Fruit fly (Drosophila melanogaster) whole organism, embryonic: Measurements from ENCODE around the gene CG34347.
A peak's percentile ranks its signal among the peaks of the same experiment; 100 is the strongest.

Experiments used
- Ada2b ChIP-seq: fragments of 200-800 bp; sonication (Bioruptor generic); IDR thresholded peaks from 2 replicates; pipeline ENCODE4 v1.3.6; 2022; ENCODE audit warnings: missing biosample characterization, missing genetic modification characterization
- Atf3 ChIP-seq: fragments of 200-800 bp; sonication (Bioruptor generic); optimal IDR thresholded peaks from 3 replicates; lab custom pipeline; 2016; ENCODE audit warnings: missing biosample characterization, missing genetic modification characterization
- CG12219 ChIP-seq: fragments of 200-800 bp; sonication (Bioruptor generic); optimal IDR thresholded peaks from 3 replicates; lab custom pipeline; 2018; ENCODE audit warnings: missing biosample characterization, mild to moderate bottlenecking, missing genetic modification characterization
- CG13894 ChIP-seq: fragments of 200-800 bp; sonication (Bioruptor generic); optimal IDR thresholded peaks from 3 replicates; lab custom pipeline; 2018; ENCODE audit warnings: missing biosample characterization, mild to moderate bottlenecking, missing genetic modification characterization, moderate library complexity
- CG14014 ChIP-seq: fragments of 200-800 bp; sonication (Bioruptor generic); IDR thresholded peaks from 2 replicates; pipeline ENCODE4 v1.3.6; 2022; ENCODE audit warnings: missing biosample characterization, missing genetic modification characterization
- CG14050 ChIP-seq: fragments of 200-800 bp; sonication (Bioruptor generic); IDR thresholded peaks from 3 replicates; pipeline ENCODE4 v1.3.6; 2022; ENCODE audit warnings: missing biosample characterization, missing genetic modification characterization
- CG1647 ChIP-seq: fragments of 200-800 bp; sonication (Bioruptor generic); optimal IDR thresholded peaks from 3 replicates; lab custom pipeline; 2016; ENCODE audit warnings: missing biosample characterization, missing genetic modification characterization
- CG17361 ChIP-seq: fragments of 200-800 bp; sonication (Bioruptor generic); IDR thresholded peaks from 3 replicates; pipeline ENCODE4 v1.3.6; 2022; ENCODE audit warnings: missing biosample characterization, missing genetic modification characterization
- CG18599 ChIP-seq: fragments of 200-800 bp; sonication (Bioruptor generic); optimal IDR thresholded peaks from 3 replicates; lab custom pipeline; 2017; ENCODE audit warnings: missing biosample characterization, missing genetic modification characterization, mild to moderate bottlenecking, moderate library complexity, missing genetic modification reagents
- CG31365 ChIP-seq: fragments of 200-800 bp; sonication (Bioruptor generic); optimal IDR thresholded peaks from 2 replicates; lab custom pipeline; 2018; ENCODE audit warnings: missing biosample characterization, mild to moderate bottlenecking, missing genetic modification characterization
- CG32532 ChIP-seq: fragments of 200-800 bp; sonication (Bioruptor generic); IDR thresholded peaks from 2 replicates; pipeline ENCODE4 v1.3.6; 2022; ENCODE audit warnings: missing biosample characterization, missing genetic modification characterization
- CG33213 ChIP-seq: fragments of 200-800 bp; sonication (Bioruptor generic); optimal IDR thresholded peaks from 3 replicates; lab custom pipeline; 2016; ENCODE audit warnings: missing biosample characterization, missing genetic modification characterization
- CG34224 ChIP-seq: fragments of 200-800 bp; sonication (Bioruptor generic); IDR thresholded peaks from 3 replicates; pipeline ENCODE4 v1.3.6; 2022; ENCODE audit warnings: missing biosample characterization, missing genetic modification characterization; ENCODE audit not compliant: partially characterized antibody
- CG34422 ChIP-seq: fragments of 200-800 bp; sonication (Bioruptor generic); IDR thresholded peaks from 3 replicates; pipeline ENCODE4 v1.3.6; 2022; ENCODE audit warnings: missing biosample characterization, missing genetic modification characterization
- CG3995 ChIP-seq: fragments of 200-800 bp; sonication (Bioruptor generic); optimal IDR thresholded peaks from 3 replicates; lab custom pipeline; 2016; ENCODE audit warnings: missing biosample characterization, missing genetic modification characterization
- CG4820 ChIP-seq: fragments of 200-800 bp; sonication (Bioruptor generic); optimal IDR thresholded peaks from 3 replicates; lab custom pipeline; 2016; ENCODE audit warnings: missing biosample characterization, missing genetic modification characterization
- CG6854 ChIP-seq: fragments of 200-800 bp; sonication (Bioruptor generic); optimal IDR thresholded peaks from 3 replicates; lab custom pipeline; 2017; ENCODE audit warnings: missing biosample characterization, mild to moderate bottlenecking, missing genetic modification characterization
- CG8924 ChIP-seq: fragments of 200-800 bp; optimal IDR thresholded peaks from 3 replicates; lab custom pipeline; 2019; ENCODE audit warnings: missing biosample characterization, mild to moderate bottlenecking, missing genetic modification characterization, moderate library complexity
- CHES-1-like ChIP-seq: fragments of 200-800 bp; sonication (Bioruptor generic); optimal IDR thresholded peaks from 2 replicates; lab custom pipeline; 2016; ENCODE audit warnings: missing biosample characterization, missing genetic modification characterization
- CrebB ChIP-seq: fragments of 200-800 bp; sonication (Bioruptor generic); optimal IDR thresholded peaks from 3 replicates; lab custom pipeline; 2018; ENCODE audit warnings: missing biosample characterization, mild to moderate bottlenecking, missing genetic modification characterization
- D19A ChIP-seq: fragments of 200-800 bp; optimal IDR thresholded peaks from 3 replicates; lab custom pipeline; 2019; ENCODE audit warnings: missing biosample characterization, mild to moderate bottlenecking, missing genetic modification characterization, moderate library complexity
- Hey ChIP-seq: fragments of 200-800 bp; sonication (Bioruptor generic); optimal IDR thresholded peaks from 3 replicates; lab custom pipeline; 2018; ENCODE audit warnings: missing biosample characterization, mild to moderate bottlenecking, missing genetic modification characterization
- Med ChIP-seq: fragments of 200-800 bp; sonication (Bioruptor generic); peaks from one replicate; lab custom pipeline; 2016; ENCODE audit warnings: missing biosample characterization, missing genetic modification characterization, mild to moderate bottlenecking, inconsistent platforms, moderate library complexity
- Oli ChIP-seq: fragments of 200-800 bp; sonication (Bioruptor generic); optimal IDR thresholded peaks from 2 replicates; lab custom pipeline; 2018; ENCODE audit warnings: missing biosample characterization, mild to moderate bottlenecking, missing genetic modification characterization, moderate library complexity
- Ptx1 ChIP-seq: fragments of 200-800 bp; sonication (Bioruptor generic); IDR thresholded peaks from 2 replicates; pipeline ENCODE4 v1.3.6; 2022; ENCODE audit warnings: missing biosample characterization, missing genetic modification characterization
- Rfx ChIP-seq: fragments of 200-800 bp; sonication (Bioruptor generic); IDR thresholded peaks from 2 replicates; pipeline ENCODE4 v1.3.6; 2022; ENCODE audit warnings: missing biosample characterization, missing genetic modification characterization
- Six4 ChIP-seq: fragments of 200-800 bp; sonication (Bioruptor generic); optimal IDR thresholded peaks from 2 replicates; lab custom pipeline; 2016; ENCODE audit warnings: missing biosample characterization, missing genetic modification characterization
- Xbp1 ChIP-seq: fragments of 200-800 bp; sonication (Bioruptor generic); optimal IDR thresholded peaks from 3 replicates; lab custom pipeline; 2016; ENCODE audit warnings: missing biosample characterization, mild to moderate bottlenecking, missing genetic modification characterization
- ac ChIP-seq: fragments of 200-800 bp; sonication (Bioruptor generic); optimal IDR thresholded peaks from 3 replicates; lab custom pipeline; 2017; ENCODE audit warnings: missing biosample characterization, mild to moderate bottlenecking, missing genetic modification characterization
- amos ChIP-seq: fragments of 200-800 bp; sonication (Bioruptor generic); IDR thresholded peaks from 2 replicates; pipeline ENCODE4 v1.3.6; 2022; ENCODE audit warnings: missing biosample characterization, missing genetic modification characterization; ENCODE audit not compliant: partially characterized antibody
- br ChIP-seq: fragments of >200 bp; optimal IDR thresholded peaks from 2 replicates; lab custom pipeline; 2017
- cad ChIP-seq: fragments of >200 bp; optimal IDR thresholded peaks from 2 replicates; lab custom pipeline; 2017; ENCODE audit warnings: missing biosample characterization, missing genetic modification characterization
- chinmo ChIP-seq: fragments of 200-800 bp; sonication (Bioruptor generic); IDR thresholded peaks from 4 replicates; pipeline ENCODE4 v1.3.6; 2022; ENCODE audit warnings: missing biosample characterization, missing genetic modification characterization; ENCODE audit not compliant: partially characterized antibody
- ci ChIP-seq: fragments of 200-800 bp; sonication (Bioruptor generic); IDR thresholded peaks from 3 replicates; pipeline ENCODE4 v1.3.6; 2022; ENCODE audit warnings: missing biosample characterization, missing genetic modification characterization
- dmrt11E ChIP-seq: fragments of 200-800 bp; sonication (Bioruptor generic); optimal IDR thresholded peaks from 3 replicates; lab custom pipeline; 2018; ENCODE audit warnings: missing biosample characterization, mild to moderate bottlenecking, missing genetic modification characterization, moderate library complexity
- dysf ChIP-seq: fragments of 200-800 bp; sonication (Bioruptor generic); IDR thresholded peaks from 3 replicates; pipeline ENCODE4 v1.3.6; 2022; ENCODE audit warnings: missing biosample characterization, missing genetic modification characterization
- fd96Cb ChIP-seq: fragments of 200-800 bp; sonication (Bioruptor generic); optimal IDR thresholded peaks from 2 replicates; lab custom pipeline; 2018; ENCODE audit warnings: missing biosample characterization, mild to moderate bottlenecking, missing genetic modification characterization, moderate library complexity
- gro ChIP-seq: fragments of 200-800 bp; sonication (Bioruptor generic); optimal IDR thresholded peaks from 2 replicates; lab custom pipeline; 2016; ENCODE audit warnings: missing biosample characterization, missing genetic modification characterization
- hb ChIP-seq: fragments of 200-800 bp; sonication (Bioruptor generic); IDR thresholded peaks from 3 replicates; pipeline ENCODE4 v1.3.6; 2022; ENCODE audit warnings: missing biosample characterization, missing genetic modification characterization; ENCODE audit not compliant: partially characterized antibody
- maf-S ChIP-seq: fragments of 200-800 bp; sonication (Bioruptor generic); optimal IDR thresholded peaks from 2 replicates; lab custom pipeline; 2016; ENCODE audit warnings: missing biosample characterization, missing genetic modification characterization
- pho ChIP-seq: fragments of 200-800 bp; sonication (Bioruptor generic); optimal IDR thresholded peaks from 2 replicates; lab custom pipeline; 2016; ENCODE audit warnings: missing biosample characterization, missing genetic modification characterization
- row ChIP-seq: fragments of 200-800 bp; sonication (Bioruptor generic); IDR thresholded peaks from 3 replicates; pipeline ENCODE4 v1.3.6; 2022; ENCODE audit warnings: missing biosample characterization, missing genetic modification characterization
- sc ChIP-seq, 3 experiments: fragments of >200 bp in 2 of 3; fragments of 200-800 bp in 1 of 3; sonication (Bioruptor generic) in 1 of 3; optimal IDR thresholded peaks; 2 replicates in 2 of 3; 3 replicates in 1 of 3; lab custom pipeline; 2017; ENCODE audit warnings: mild to moderate bottlenecking in 1 of 3, missing biosample characterization in 1 of 3, missing genetic modification characterization in 1 of 3, missing genetic modification reagents in 1 of 3
- sd ChIP-seq: fragments of 200-800 bp; sonication (Bioruptor generic); optimal IDR thresholded peaks from 3 replicates; lab custom pipeline; 2018; ENCODE audit warnings: missing biosample characterization, mild to moderate bottlenecking, missing genetic modification characterization, moderate library complexity
- sr ChIP-seq: fragments of 200-800 bp; sonication (Bioruptor generic); IDR thresholded peaks from 3 replicates; pipeline ENCODE4 v1.3.6; 2022; ENCODE audit warnings: missing biosample characterization, missing genetic modification characterization
- stwl ChIP-seq: fragments of 200-800 bp; sonication (Bioruptor generic); optimal IDR thresholded peaks from 3 replicates; lab custom pipeline; 2018; ENCODE audit warnings: missing biosample characterization, mild to moderate bottlenecking, missing genetic modification characterization, moderate library complexity
- tin ChIP-seq: fragments of 200-800 bp; sonication (Bioruptor generic); optimal IDR thresholded peaks from 3 replicates; lab custom pipeline; 2016; ENCODE audit warnings: missing biosample characterization, missing genetic modification characterization
- ttk ChIP-seq: fragments of 200-800 bp; sonication (Bioruptor generic); IDR thresholded peaks from 2 replicates; pipeline ENCODE4 v2.1.2; 2022; ENCODE audit warnings: missing biosample characterization, missing genetic modification characterization
- twi ChIP-seq: fragments of 200-800 bp; optimal IDR thresholded peaks from 2 replicates; lab custom pipeline; 2019; ENCODE audit warnings: missing biosample characterization, mild to moderate bottlenecking, missing genetic modification characterization, moderate library complexity
- usp ChIP-seq: fragments of >200 bp; optimal IDR thresholded peaks from 2 replicates; lab custom pipeline; 2017; ENCODE audit warnings: missing biosample characterization, missing genetic modification characterization
- vvl ChIP-seq: fragments of 200-800 bp; sonication (Bioruptor generic); IDR thresholded peaks from 2 replicates; pipeline ENCODE4 v1.3.6; 2022; ENCODE audit warnings: missing biosample characterization, missing genetic modification characterization
- z ChIP-seq: fragments of 200-800 bp; sonication (Bioruptor generic); IDR thresholded peaks from 3 replicates; pipeline ENCODE4 v1.3.6; 2022; ENCODE audit warnings: missing biosample characterization, missing genetic modification characterization

The CG34347 gene

DNA sequence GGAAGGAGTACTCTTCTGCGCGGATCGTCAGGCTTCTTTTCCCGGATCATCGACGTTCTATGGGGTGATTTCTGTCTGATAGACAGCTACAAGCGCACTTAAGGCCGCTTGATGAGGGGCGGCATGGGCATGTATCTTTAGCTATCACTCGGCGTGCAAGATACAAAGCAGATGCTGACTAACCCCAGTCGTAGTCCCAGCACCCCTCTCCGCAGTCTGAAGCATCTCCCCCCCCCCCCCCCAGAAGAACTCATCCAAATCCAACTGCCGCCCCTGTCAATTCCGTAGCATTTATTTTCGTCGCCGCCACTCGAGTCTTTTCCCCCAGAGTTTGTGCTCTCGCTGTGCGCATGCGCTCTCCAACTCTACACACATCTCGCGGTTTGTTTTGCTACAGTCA lies 657 bp upstream of the CG34347 start (continued):
- TF ChIP-seq twi (tag; lab: Kevin White, UChicago) (peak; percentile 53), vvl (GFP tag; lab: Robert Waterston, UW) (peak; percentile 44; the same call in 1 of the 2 replicates), CG8924 (tag; lab: Kevin White, UChicago) (no peak), chinmo (GFP tag; lab: Robert Waterston, UW) (0 out of 4 replicates have a peak, but pooled peaks have one; percentile 7), ttk (GFP tag; lab: Robert Waterston, UW) (peak; percentile 60; the same call in 1 of the 2 replicates), amos (GFP tag; lab: Robert Waterston, UW) (no peak), Rfx (GFP tag; lab: Robert Waterston, UW) (peak; percentile 46; the same call in 1 of the 2 replicates), CG12219 (GFP tag; lab: Kevin White, UChicago) (no peak), CG34422 (0 out of 3 replicates have a peak, but pooled peaks have one; percentile 6), Hey (tag; lab: Kevin White, UChicago) (no peak), CG33213 (GFP tag; lab: Kevin White, UChicago) (no peak), Atf3 (GFP tag; lab: Kevin White, UChicago) (no peak), CG4820 (GFP tag; lab: Kevin White, UChicago) (no peak), dysf (GFP tag; lab: Robert Waterston, UW) (0 out of 3 replicates have a peak, but pooled peaks have one; percentile 25), CG31365 (no peak), CHES-1-like (GFP tag; lab: Kevin White, UChicago) (no peak), hb (GFP tag; lab: Robert Waterston, UW) (no peak), CrebB (tag; lab: Kevin White, UChicago) (no peak), CG18599 (no peak), dmrt11E (tag; lab: Kevin White, UChicago) (no peak), fd96Cb (tag; lab: Kevin White, UChicago) (no peak), row (GFP tag; lab: Robert Waterston, UW) (no peak; the same call in 2 of the 3 replicates), tin (GFP tag; lab: Kevin White, UChicago) (no peak), CG1647 (no peak), z (GFP tag; lab: Robert Waterston, UW) (peak; percentile 78), cad (GFP tag; lab: Kevin White, UChicago) (no peak), CG14050 (GFP tag; lab: Robert Waterston, UW) (no peak), Ptx1 (GFP tag; lab: Robert Waterston, UW) (no peak), sc (optimal IDR thresholded peaks at IDR 0.05; lab: Kevin White, UChicago) (no peak), sc (GFP tag; optimal IDR thresholded peaks at IDR 0.05; lab: Kevin White, UChicago) (no peak), D19A (tag; lab: Kevin White, UChicago) (no peak), Xbp1 (GFP tag; lab: Kevin White, UChicago) (no peak), usp (GFP tag; lab: Kevin White, UChicago) (no peak), sr (GFP tag; lab: Robert Waterston, UW) (no peak), Med (GFP tag; lab: Kevin White, UChicago) (peak; percentile 37), maf-S (no peak), CG32532 (GFP tag; lab: Robert Waterston, UW) (peak; percentile 33), Ada2b (GFP tag; lab: Robert Waterston, UW) (0 out of 2 replicates have a peak, but pooled peaks have one; percentile 13), CG13894 (tag; lab: Kevin White, UChicago) (peak; percentile 10), CG17361 (GFP tag; lab: Robert Waterston, UW) (no peak), CG6854 (GFP tag; lab: Kevin White, UChicago) (no peak), pho (GFP tag; lab: Kevin White, UChicago) (no peak), br (no peak), stwl (no peak), ci (GFP tag; lab: Robert Waterston, UW) (0 out of 3 replicates have a peak, but pooled peaks have one; percentile 8), CG14014 (GFP tag; lab: Robert Waterston, UW) (no peak), CG34224 (GFP tag; lab: Robert Waterston, UW) (no peak), Six4 (GFP tag; lab: Kevin White, UChicago) (no peak), sd (tag; lab: Kevin White, UChicago) (no peak), CG3995 (GFP tag; lab: Kevin White, UChicago) (no peak), Oli (tag; lab: Kevin White, UChicago) (no peak), gro (GFP tag; lab: Kevin White, UChicago) (no peak), ac (GFP tag; lab: Kevin White, UChicago) (no peak)
